Worm (Caenorhabditis elegans): Measurements from ENCODE around the gene R11E3.2.

Gene R11E3.2

ce11 chrIV:4727935-4728334 lies 44.0 kb upstream of the R11E3.2 start (continued):
- TF ChIP-seq ZK546.5 (tag; optimal IDR thresholded peaks at IDR 0.05): peak in 1 of 2 experiments; percentile 71
- peak; percentile 97 to 98 for TF ChIP-seq lsy-2 (tag; optimal IDR thresholded peaks at IDR 0.05)
- peak; percentile 70; the same call in 1 of the 2 replicates for TF ChIP-seq Y105C5A.15 (GFP tag; IDR thresholded peaks at IDR 0.05)
- peak; percentile 98 for TF ChIP-seq mdt-29 (GFP tag; IDR thresholded peaks at IDR 0.05)
- TF ChIP-seq saeg-2 (GFP tag; IDR thresholded peaks at IDR 0.05): peak; percentile 98
- peak; percentile 82; the same call in 1 of the 2 replicates for TF ChIP-seq dmd-8 (GFP tag; IDR thresholded peaks at IDR 0.05)
- TF ChIP-seq duxl-1 (tag; optimal IDR thresholded peaks at IDR 0.05; ENCODE audit: poor library complexity): peak; percentile 70
- peak; percentile 60 for TF ChIP-seq lir-3 (tag; optimal IDR thresholded peaks at IDR 0.05)
- TF ChIP-seq nhr-77 (tag; optimal IDR thresholded peaks at IDR 0.05): peak; percentile 71
- TF ChIP-seq tag-97 (GFP tag; IDR thresholded peaks at IDR 0.05): peak; percentile 98
- TF ChIP-seq spr-1 (tag; optimal IDR thresholded peaks at IDR 0.05): peak; percentile 88
- TF ChIP-seq F26F4.8 (GFP tag; conservative IDR thresholded peaks at IDR 0.05): 0 out of 2 replicates have a peak, but pooled peaks have one; percentile 33
- peak; percentile 92 for TF ChIP-seq hlh-11 (tag; optimal IDR thresholded peaks at IDR 0.05)
- TF ChIP-seq nhr-11 (tag; optimal IDR thresholded peaks at IDR 0.05): peak; percentile 72
- peak; percentile 92 for TF ChIP-seq mes-2 (tag; optimal IDR thresholded peaks at IDR 0.05; ENCODE audit: poor library complexity, severe bottlenecking)
- peak; percentile 94 for TF ChIP-seq F37D6.2 (tag; optimal IDR thresholded peaks at IDR 0.05)
- TF ChIP-seq snpc-1.2 (GFP tag; IDR thresholded peaks at IDR 0.05): peak; percentile 93
- TF ChIP-seq F49E8.2 (tag; optimal IDR thresholded peaks at IDR 0.05; ENCODE audit: borderline replicate concordance): peak; percentile 0
- peak; percentile 75 for TF ChIP-seq mxl-3 (GFP tag; optimal IDR thresholded peaks at IDR 0.05)
- TF ChIP-seq ceh-20 (GFP tag; IDR thresholded peaks at IDR 0.05): peak; percentile 100
- peak; percentile 94 for TF ChIP-seq T20F7.1 (GFP tag; optimal IDR thresholded peaks at IDR 0.05)
- peak; percentile 99 for TF ChIP-seq Y75B8A.6 (GFP tag; IDR thresholded peaks at IDR 0.05)
- TF ChIP-seq hif-1 (tag; optimal IDR thresholded peaks at IDR 0.05): peak in 1 of 2 experiments; percentile 84
- peak; percentile 100 for TF ChIP-seq php-3 (GFP tag; IDR thresholded peaks at IDR 0.05)
- peak; percentile 99 for TF ChIP-seq hmg-1.1 (GFP tag; IDR thresholded peaks at IDR 0.05)
- TF ChIP-seq Y48G9A.11 (GFP tag; IDR thresholded peaks at IDR 0.05): peak; percentile 96
- peak; percentile 100 for TF ChIP-seq vab-7 (GFP tag; IDR thresholded peaks at IDR 0.05)
- peak; percentile 29 for TF ChIP-seq zip-2 (tag; optimal IDR thresholded peaks at IDR 0.05)
- peak; percentile 100 for TF ChIP-seq lin-38 (GFP tag; IDR thresholded peaks at IDR 0.05)
- TF ChIP-seq arid-1 (GFP tag; conservative IDR thresholded peaks at IDR 0.05): peak; percentile 96
- TF ChIP-seq ctbp-1 (GFP tag; IDR thresholded peaks at IDR 0.05): peak; percentile 99
- TF ChIP-seq nhr-42 (GFP tag; IDR thresholded peaks at IDR 0.05): peak; percentile 100
- TF ChIP-seq lin-15B (tag; optimal IDR thresholded peaks at IDR 0.05): peak; percentile 62
- TF ChIP-seq daf-19 (GFP tag; conservative IDR thresholded peaks at IDR 0.05): peak; percentile 100
- peak; percentile 98 for TF ChIP-seq rbr-2 (tag; optimal IDR thresholded peaks at IDR 0.05)
- TF ChIP-seq T26A8.4 (GFP tag; IDR thresholded peaks at IDR 0.05): peak; percentile 99
- TF ChIP-seq ceh-32 (tag; optimal IDR thresholded peaks at IDR 0.05; ENCODE audit: poor library complexity): peak; percentile 34
- peak; percentile 99 for TF ChIP-seq ceh-44 (GFP tag; IDR thresholded peaks at IDR 0.05)
- peak; percentile 70 for TF ChIP-seq spr-3 (GFP tag; optimal IDR thresholded peaks at IDR 0.05)
- TF ChIP-seq tra-1 (GFP tag; IDR thresholded peaks at IDR 0.05): peak; percentile 100
- TF ChIP-seq mxl-2 (GFP tag; conservative IDR thresholded peaks at IDR 0.05): peak; percentile 95
- peak; percentile 96 for TF ChIP-seq nhr-102 (tag; optimal IDR thresholded peaks at IDR 0.05)
- peak; percentile 72; the same call in 1 of the 2 replicates for TF ChIP-seq zip-11 (GFP tag; IDR thresholded peaks at IDR 0.05)
- peak; percentile 68 for TF ChIP-seq dpl-1 (GFP tag; optimal IDR thresholded peaks at IDR 0.05)
- peak; percentile 1 for TF ChIP-seq sdz-12 (GFP tag; optimal IDR thresholded peaks at IDR 0.05)
